Worm (Caenorhabditis elegans): Measurements from ENCODE around the gene chd-3.

ce11 chrX:12863262-12863661, 10.9 kb upstream of the chd-3 start:
- TF ChIP-seq fos-1 (tag; optimal IDR thresholded peaks at IDR 0.05) (no peak), nhr-28 (tag; optimal IDR thresholded peaks at IDR 0.05) (no peak)

Data from whole organism, L1 larva.